Fruit fly (Drosophila melanogaster) Kc167 (cell line): ENCODE measurements around the gene Ostgamma.

Experiments
- Myc ChIP-seq: fragments of >200 bp; optimal IDR thresholded peaks from 2 replicates; lab custom pipeline; 2017; ENCODE audit warnings: missing external identifiers
- Sin3A ChIP-seq: fragments of >200 bp; optimal IDR thresholded peaks from 2 replicates; lab custom pipeline; 2018; ENCODE audit warnings: missing external identifiers
- h ChIP-seq: fragments of >200 bp; optimal IDR thresholded peaks from 3 replicates; lab custom pipeline; 2018; ENCODE audit warnings: missing external identifiers
- insv ChIP-seq: fragments of >200 bp; optimal IDR thresholded peaks from 3 replicates; lab custom pipeline; 2018; ENCODE audit warnings: missing external identifiers
- psq ChIP-seq: fragments of >200 bp; optimal IDR thresholded peaks from 2 replicates; lab custom pipeline; 2017; ENCODE audit warnings: missing external identifiers
- ttk ChIP-seq: sonication (Bioruptor generic); optimal IDR thresholded peaks from 2 replicates; lab custom pipeline; 2017; ENCODE audit warnings: missing external identifiers

Gene Ostgamma

dm6 chr2L:8333624-8334023 lies 25.6 kb upstream of the Ostgamma start:
- TF ChIP-seq Myc (lab: Kevin White, UChicago), result no peak
- no peak for TF ChIP-seq insv
- TF ChIP-seq h (lab: Kevin White, UChicago), result no peak

- TF ChIP-seq insv, result no peak
- TF ChIP-seq ttk (lab: Kevin White, UChicago), result no peak
- TF ChIP-seq Myc (lab: Kevin White, UChicago), result no peak
- no peak for TF ChIP-seq psq (lab: Kevin White, UChicago)
- TF ChIP-seq h (lab: Kevin White, UChicago), result no peak
- TF ChIP-seq Sin3A (lab: Kevin White, UChicago), result no peak
Observed at dm6 chr2L:8333185-8333584, 25.2 kb upstream of the Ostgamma start.

dm6 chr2L:8328526-8329097 lies 20.6 kb upstream of the Ostgamma start:
- TF ChIP-seq ttk (lab: Kevin White, UChicago) (no peak), Myc (lab: Kevin White, UChicago) (no peak), insv (no peak), h (lab: Kevin White, UChicago) (no peak), psq (lab: Kevin White, UChicago) (no peak), Sin3A (lab: Kevin White, UChicago) (no peak)

dm6 chr2L:8327783-8328327 lies 19.9 kb upstream of the Ostgamma start:
- TF ChIP-seq h (lab: Kevin White, UChicago), result no peak
- TF ChIP-seq Myc (lab: Kevin White, UChicago), result no peak
- TF ChIP-seq psq (lab: Kevin White, UChicago), result no peak
- TF ChIP-seq ttk (lab: Kevin White, UChicago), result no peak
- no peak for TF ChIP-seq insv
- TF ChIP-seq Sin3A (lab: Kevin White, UChicago), result no peak

- TF ChIP-seq Myc (lab: Kevin White, UChicago), result no peak
- TF ChIP-seq Sin3A (lab: Kevin White, UChicago), result no peak
- no peak for TF ChIP-seq psq (lab: Kevin White, UChicago)
- no peak for TF ChIP-seq insv
- no peak for TF ChIP-seq ttk (lab: Kevin White, UChicago)
- TF ChIP-seq h (lab: Kevin White, UChicago), result no peak
Observed at dm6 chr2L:8327272-8327555, 19.2 kb upstream of the Ostgamma start, which contains the start of gene CG14275. TSS of gene CG14275 (plus strand) at chr2L:8327456.

- TF ChIP-seq Myc (lab: Kevin White, UChicago), result no peak
- TF ChIP-seq ttk (lab: Kevin White, UChicago), result no peak
- no peak for TF ChIP-seq h (lab: Kevin White, UChicago)
Observed at dm6 chr2L:8326414-8327271, 18.7 kb upstream of the Ostgamma start.

- TF ChIP-seq Myc (lab: Kevin White, UChicago), result no peak
- TF ChIP-seq Sin3A (lab: Kevin White, UChicago), result no peak
- no peak for TF ChIP-seq psq (lab: Kevin White, UChicago)
- no peak for TF ChIP-seq insv
- TF ChIP-seq h (lab: Kevin White, UChicago), result no peak
- no peak for TF ChIP-seq ttk (lab: Kevin White, UChicago)
Observed at dm6 chr2L:8325150-8325549, 17.2 kb upstream of the Ostgamma start, which contains the start of gene CG7781. TSS of gene CG7781 (minus strand) at chr2L:8325409.

- TF ChIP-seq insv, result no peak
Observed at dm6 chr2L:8319858-8320525, 12.0 kb upstream of the Ostgamma start, which contains the start of the genes mtsh and strat. TSS of gene mtsh (minus strand) at chr2L:8319908. TSS of gene strat (plus strand) at chr2L:8320328.

- TF ChIP-seq psq (lab: Kevin White, UChicago), result no peak
- no peak for TF ChIP-seq Myc (lab: Kevin White, UChicago)
- no peak for TF ChIP-seq ttk (lab: Kevin White, UChicago)
- no peak for TF ChIP-seq insv
- TF ChIP-seq h (lab: Kevin White, UChicago), result no peak
- TF ChIP-seq Sin3A (lab: Kevin White, UChicago), result no peak
Observed at dm6 chr2L:8311741-8312140, 3.7 kb upstream of the Ostgamma start.

- TF ChIP-seq insv (no peak), h (lab: Kevin White, UChicago) (no peak), ttk (lab: Kevin White, UChicago) (no peak), Myc (lab: Kevin White, UChicago) (no peak), Sin3A (lab: Kevin White, UChicago) (no peak), psq (lab: Kevin White, UChicago) (no peak)
Observed at dm6 chr2L:8311091-8311490, 3.1 kb upstream of the Ostgamma start, which contains the start of the genes CG7810 and CG7806. TSS of gene CG7810 (minus strand) at chr2L:8311195. TSS of gene CG7806 (plus strand) at chr2L:8311399.

- TF ChIP-seq Sin3A (lab: Kevin White, UChicago), result no peak
- TF ChIP-seq ttk (lab: Kevin White, UChicago), result no peak
- no peak for TF ChIP-seq psq (lab: Kevin White, UChicago)
- no peak for TF ChIP-seq h (lab: Kevin White, UChicago)
- TF ChIP-seq insv, result no peak
Observed at dm6 chr2L:8305409-8305808, 2.6 kb downstream of the Ostgamma start, which contains the start of gene CG7840. TSS of gene CG7840 (plus strand) at chr2L:8305586.
